Worm (Caenorhabditis elegans) whole organism, young adult: ENCODE results near the gene srh-19.
A peak's percentile ranks its signal among the peaks of the same experiment; 100 is the strongest.

Experiments used
- B0336.3 ChIP-seq: fragments of 200-800 bp; sonication (Bioruptor generic); IDR thresholded peaks from 2 replicates; pipeline ENCODE4 v1.3.6; 2022; ENCODE audit warnings: missing genetic modification characterization, missing compliant biosample characterization
- F22D6.2 ChIP-seq: sonication (generic microtip); optimal IDR thresholded peaks from 2 replicates; lab custom pipeline; 2016; ENCODE audit warnings: mild to moderate bottlenecking, missing genetic modification characterization, missing compliant biosample characterization
- F33H1.4 ChIP-seq: fragments of 200-800 bp; sonication (Bioruptor generic); IDR thresholded peaks from 2 replicates; pipeline ENCODE4 v1.3.6; 2022; ENCODE audit warnings: missing genetic modification reagents, missing genetic modification characterization, missing compliant biosample characterization
- F49E8.2 ChIP-seq: sonication (generic microtip); optimal IDR thresholded peaks from 3 replicates; lab custom pipeline; 2017; ENCODE audit warnings: missing genetic modification characterization, mild to moderate bottlenecking, missing compliant biosample characterization, antibody characterized with exemption, moderate library complexity; ENCODE audit not compliant: insufficient read depth
- F57C9.4 ChIP-seq: sonication (generic microtip); optimal IDR thresholded peaks from 2 replicates; lab custom pipeline; 2017; ENCODE audit warnings: mild to moderate bottlenecking, missing genetic modification characterization, missing compliant biosample characterization
- K11D2.4 ChIP-seq: fragments of 200-800 bp; sonication (Bioruptor generic); IDR thresholded peaks from 2 replicates; pipeline ENCODE4 v1.3.6; 2022; ENCODE audit warnings: missing genetic modification reagents, missing genetic modification characterization, missing compliant biosample characterization
- K12H6.12 ChIP-seq: fragments of 200-800 bp; sonication (Bioruptor generic); optimal IDR thresholded peaks from 2 replicates; lab custom pipeline; 2018; ENCODE audit warnings: mild to moderate bottlenecking, missing genetic modification characterization, missing compliant biosample characterization
- T26A5.8 ChIP-seq: sonication (generic microtip); optimal IDR thresholded peaks from 2 replicates; lab custom pipeline; 2016; ENCODE audit warnings: missing genetic modification characterization, missing compliant biosample characterization
- Y53F4B.3 ChIP-seq: fragments of 200-800 bp; sonication (Bioruptor generic); IDR thresholded peaks from 2 replicates; pipeline ENCODE4 v1.3.6; 2022; ENCODE audit warnings: missing genetic modification reagents, missing genetic modification characterization, missing compliant biosample characterization
- Y56A3A.18 ChIP-seq: fragments of 200-800 bp; sonication (Bioruptor generic); IDR thresholded peaks from 2 replicates; pipeline ENCODE4 v1.3.6; 2022; ENCODE audit warnings: missing genetic modification reagents, missing genetic modification characterization, missing compliant biosample characterization
- ama-1 ChIP-seq, 3 experiments: fragments of 150-350 bp in 1 of 3; sonication (generic microtip) in 2 of 3; optimal IDR thresholded peaks; 2 replicates each; lab custom pipeline; 2014 to 2018; ENCODE audit warnings: missing biosample characterization in 2 of 3, missing genetic modification characterization in 2 of 3, missing genetic modification reagents in 2 of 3
- atf-7 ChIP-seq: sonication (generic microtip); optimal IDR thresholded peaks from 2 replicates; lab custom pipeline; 2017; ENCODE audit warnings: mild to moderate bottlenecking, missing genetic modification characterization, missing compliant biosample characterization
- bed-2 ChIP-seq: fragments of 200-800 bp; sonication (Bioruptor generic); IDR thresholded peaks from 2 replicates; pipeline ENCODE4 v1.3.6; 2022; ENCODE audit warnings: missing genetic modification reagents, missing genetic modification characterization, missing compliant biosample characterization
- ceh-58 ChIP-seq: fragments of 200-800 bp; sonication (Bioruptor generic); IDR thresholded peaks from 2 replicates; pipeline ENCODE4 v1.3.6; 2022; ENCODE audit warnings: missing genetic modification characterization, missing compliant biosample characterization
- ceh-79 ChIP-seq: sonication (generic microtip); optimal IDR thresholded peaks from 2 replicates; lab custom pipeline; 2017; ENCODE audit warnings: mild to moderate bottlenecking, missing genetic modification characterization, missing compliant biosample characterization
- dox-1 ChIP-seq: fragments of 200-800 bp; sonication (Bioruptor generic); IDR thresholded peaks from 2 replicates; pipeline ENCODE4 v1.3.6; 2022; ENCODE audit warnings: missing genetic modification reagents, missing genetic modification characterization, missing compliant biosample characterization
- egl-18 ChIP-seq: fragments of 200-800 bp; sonication (Bioruptor generic); IDR thresholded peaks from 2 replicates; pipeline ENCODE4 v1.3.6; 2022; ENCODE audit warnings: missing genetic modification reagents, missing genetic modification characterization, missing compliant biosample characterization
- egrh-3 ChIP-seq: fragments of 200-800 bp; sonication (Bioruptor generic); IDR thresholded peaks from 2 replicates; pipeline ENCODE4 v1.3.6; 2022; ENCODE audit warnings: missing genetic modification reagents, missing genetic modification characterization, missing compliant biosample characterization
- fkh-3 ChIP-seq: sonication (generic microtip); optimal IDR thresholded peaks from 2 replicates; lab custom pipeline; 2016; ENCODE audit warnings: mild to moderate bottlenecking, missing genetic modification characterization, missing compliant biosample characterization
- gei-17 ChIP-seq: fragments of 200-800 bp; sonication (Bioruptor generic); optimal IDR thresholded peaks from 2 replicates; lab custom pipeline; 2018; ENCODE audit warnings: mild to moderate bottlenecking, missing genetic modification characterization, missing compliant biosample characterization
- hmg-20 ChIP-seq: fragments of 200-800 bp; sonication (Bioruptor generic); IDR thresholded peaks from 2 replicates; pipeline ENCODE4 v1.3.6; 2022; ENCODE audit warnings: missing genetic modification reagents, missing genetic modification characterization, missing compliant biosample characterization
- let-526 ChIP-seq: fragments of 200-800 bp; sonication (Bioruptor generic); IDR thresholded peaks from 2 replicates; pipeline ENCODE4 v1.3.6; 2022; ENCODE audit warnings: missing genetic modification reagents, missing genetic modification characterization, missing compliant biosample characterization
- lin-35 ChIP-seq, 3 experiments: fragments of 150-350 bp in 2 of 3; sonication (generic microtip) in 1 of 3; optimal IDR thresholded peaks; 2 replicates each; lab custom pipeline; 2014 to 2018; ENCODE audit warnings: missing biosample characterization in 3 of 3, missing genetic modification characterization in 3 of 3, missing genetic modification reagents in 3 of 3
- lin-54 ChIP-seq: fragments of 200-800 bp; sonication (Bioruptor generic); optimal IDR thresholded peaks from 2 replicates; lab custom pipeline; 2018; ENCODE audit warnings: mild to moderate bottlenecking, missing genetic modification characterization, missing compliant biosample characterization
- lir-1 ChIP-seq: fragments of 200-800 bp; sonication (Bioruptor generic); conservative IDR thresholded peaks from 2 replicates; pipeline ENCODE4 v1.3.6; 2022; ENCODE audit warnings: missing genetic modification reagents, missing genetic modification characterization, missing compliant biosample characterization
- madf-6 ChIP-seq: fragments of 200-800 bp; sonication (Bioruptor generic); IDR thresholded peaks from 2 replicates; pipeline ENCODE4 v1.3.6; 2022; ENCODE audit warnings: missing genetic modification reagents, missing genetic modification characterization, missing compliant biosample characterization
- mxl-1 ChIP-seq: sonication (generic microtip); optimal IDR thresholded peaks from 2 replicates; lab custom pipeline; 2016; ENCODE audit warnings: missing genetic modification characterization, missing compliant biosample characterization
- nfya-2 ChIP-seq: fragments of 200-800 bp; sonication (Bioruptor generic); IDR thresholded peaks from 2 replicates; pipeline ENCODE4 v1.3.6; 2022; ENCODE audit warnings: missing genetic modification reagents, missing genetic modification characterization, missing compliant biosample characterization
- nfyb-1 ChIP-seq: fragments of 200-800 bp; sonication (Bioruptor generic); IDR thresholded peaks from 2 replicates; pipeline ENCODE4 v1.3.6; 2022; ENCODE audit warnings: missing genetic modification reagents, missing genetic modification characterization, missing compliant biosample characterization
- nhr-120 ChIP-seq: fragments of 200-800 bp; sonication (Bioruptor generic); IDR thresholded peaks from 2 replicates; pipeline ENCODE4 v1.3.6; 2022; ENCODE audit warnings: missing genetic modification characterization, missing compliant biosample characterization
- nhr-27 ChIP-seq: fragments of 200-800 bp; sonication (Bioruptor generic); optimal IDR thresholded peaks from 2 replicates; lab custom pipeline; 2018; ENCODE audit warnings: mild to moderate bottlenecking, missing genetic modification characterization, moderate library complexity, missing compliant biosample characterization
- pbrm-1 ChIP-seq: fragments of 200-800 bp; sonication (Bioruptor generic); IDR thresholded peaks from 2 replicates; pipeline ENCODE4 v1.3.6; 2022; ENCODE audit warnings: missing genetic modification reagents, missing genetic modification characterization, missing compliant biosample characterization
- rcor-1 ChIP-seq: fragments of 200-800 bp; sonication (Bioruptor generic); IDR thresholded peaks from 2 replicates; pipeline ENCODE4 v1.3.6; 2022; ENCODE audit warnings: missing genetic modification reagents, missing genetic modification characterization, missing compliant biosample characterization
- rpc-1 ChIP-seq, 2 experiments: fragments of 150-350 bp in 1 of 2; sonication (generic microtip) in 1 of 2; optimal IDR thresholded peaks; 2 replicates each; lab custom pipeline; 2014 to 2018; ENCODE audit warnings: missing biosample characterization in 1 of 2, missing genetic modification characterization in 1 of 2, missing genetic modification reagents in 1 of 2, missing genotype in 1 of 2
- sea-2 ChIP-seq: fragments of 200-800 bp; sonication (Bioruptor generic); IDR thresholded peaks from 2 replicates; pipeline ENCODE4 v1.3.6; 2022; ENCODE audit warnings: missing genetic modification characterization, missing compliant biosample characterization
- snpc-4 ChIP-seq, 5 experiments: fragments of 150-350 bp in 1 of 5; sonication (generic microtip) in 4 of 5; optimal IDR thresholded peaks; 2 replicates each; lab custom pipeline; 2014 to 2018; ENCODE audit warnings: missing genetic modification characterization in 5 of 5, missing biosample characterization in 3 of 5, antibody characterized with exemption in 2 of 5, mild to moderate bottlenecking in 2 of 5, missing compliant biosample characterization in 2 of 5, missing genotype in 2 of 5, moderate library complexity in 2 of 5, missing genetic modification reagents in 1 of 5
- somi-1 ChIP-seq: fragments of 200-800 bp; sonication (Bioruptor generic); optimal IDR thresholded peaks from 2 replicates; lab custom pipeline; 2018; ENCODE audit warnings: mild to moderate bottlenecking, missing genetic modification characterization, missing compliant biosample characterization
- tbx-9 ChIP-seq: sonication (generic microtip); optimal IDR thresholded peaks from 2 replicates; lab custom pipeline; 2016; ENCODE audit warnings: borderline replicate concordance, missing genetic modification characterization, inconsistent platforms, missing compliant biosample characterization
- tlf-1 ChIP-seq: fragments of 200-800 bp; sonication (Bioruptor generic); optimal IDR thresholded peaks from 2 replicates; lab custom pipeline; 2018; ENCODE audit warnings: mild to moderate bottlenecking, missing genetic modification characterization, missing compliant biosample characterization
- unc-130 ChIP-seq: sonication (generic microtip); optimal IDR thresholded peaks from 2 replicates; lab custom pipeline; 2016; ENCODE audit warnings: missing genetic modification reagents, missing genetic modification characterization, missing compliant biosample characterization
- zim-3 ChIP-seq: sonication (generic microtip); optimal IDR thresholded peaks from 2 replicates; lab custom pipeline; 2017; ENCODE audit warnings: mild to moderate bottlenecking, missing genetic modification characterization, moderate library complexity, missing compliant biosample characterization
- ztf-26 ChIP-seq: sonication (generic microtip); optimal IDR thresholded peaks from 2 replicates; lab custom pipeline; 2017; ENCODE audit warnings: missing genetic modification characterization, missing compliant biosample characterization
- ztf-28 ChIP-seq: fragments of 200-800 bp; sonication (Bioruptor generic); IDR thresholded peaks from 2 replicates; pipeline ENCODE4 v1.3.6; 2022; ENCODE audit warnings: missing genetic modification reagents, missing genetic modification characterization, missing compliant biosample characterization

srh-19 gene

ce11 chrX:1395793-1396192 is 17.2 kb upstream of the srh-19 start (continued):
- no peak for TF ChIP-seq rpc-1 (optimal IDR thresholded peaks at IDR 0.05; lab: Kevin White, UChicago)
- TF ChIP-seq rpc-1 (tag; optimal IDR thresholded peaks at IDR 0.05; lab: Kevin White, UChicago): no peak
- TF ChIP-seq ceh-58 (GFP tag; lab: Robert Waterston, UW): no peak
- no peak for TF ChIP-seq nhr-27
- TF ChIP-seq F57C9.4 (tag; lab: Kevin White, UChicago): no peak
- TF ChIP-seq T26A5.8 (tag; lab: Kevin White, UChicago): no peak
- no peak for TF ChIP-seq ztf-26 (tag; lab: Kevin White, UChicago)
- TF ChIP-seq lin-35 (GFP tag; optimal IDR thresholded peaks at IDR 0.05; lab: Kevin White, UChicago): no peak
- no peak for TF ChIP-seq gei-17 (GFP tag; lab: Kevin White, UChicago)
- TF ChIP-seq K11D2.4 (GFP tag; lab: Robert Waterston, UW): 0 out of 2 replicates have a peak, but pooled peaks have one; percentile 32
- no peak for TF ChIP-seq hmg-20
- no peak for TF ChIP-seq nhr-120 (GFP tag; lab: Robert Waterston, UW)
- no peak for TF ChIP-seq ceh-79 (tag; lab: Kevin White, UChicago)
- TF ChIP-seq F49E8.2 (tag; lab: Kevin White, UChicago): no peak
- TF ChIP-seq Y53F4B.3 (GFP tag; lab: Robert Waterston, UW): no peak
- no peak for TF ChIP-seq unc-130 (GFP tag; lab: Kevin White, UChicago)
- no peak for TF ChIP-seq Y56A3A.18 (GFP tag; lab: Robert Waterston, UW)
- TF ChIP-seq nfyb-1: no peak
- no peak for TF ChIP-seq snpc-4 (GFP tag; optimal IDR thresholded peaks at IDR 0.05; lab: Kevin White, UChicago)
- no peak for TF ChIP-seq snpc-4 (tag; optimal IDR thresholded peaks at IDR 0.05; lab: Kevin White, UChicago)
- TF ChIP-seq F33H1.4 (GFP tag; lab: Robert Waterston, UW): no peak
- TF ChIP-seq egrh-3 (GFP tag; lab: Robert Waterston, UW): no peak
- no peak for TF ChIP-seq ztf-28
- no peak for TF ChIP-seq mxl-1 (tag; lab: Kevin White, UChicago)
- TF ChIP-seq F22D6.2 (tag; lab: Kevin White, UChicago): no peak
- TF ChIP-seq lin-54: no peak
- TF ChIP-seq atf-7 (tag; lab: Kevin White, UChicago): peak; percentile 51
- TF ChIP-seq let-526 (GFP tag; lab: Robert Waterston, UW): no peak
- no peak for TF ChIP-seq ama-1 (optimal IDR thresholded peaks at IDR 0.05; lab: Kevin White, UChicago)
- TF ChIP-seq ama-1 (GFP tag; optimal IDR thresholded peaks at IDR 0.05; lab: Kevin White, UChicago): no peak
- TF ChIP-seq tlf-1 (GFP tag; lab: Kevin White, UChicago): no peak
- TF ChIP-seq zim-3 (tag; lab: Kevin White, UChicago): no peak
- TF ChIP-seq madf-6: no peak
- TF ChIP-seq somi-1 (GFP tag; lab: Kevin White, UChicago): peak; percentile 38
- no peak for TF ChIP-seq fkh-3 (tag; lab: Kevin White, UChicago)
- no peak for TF ChIP-seq B0336.3
- TF ChIP-seq K12H6.12 (tag; lab: Kevin White, UChicago): peak; percentile 30
- 0 out of 2 replicates have a peak, but pooled peaks have one; percentile 8 for TF ChIP-seq lir-1 (GFP tag; lab: Robert Waterston, UW)
- TF ChIP-seq egl-18: no peak
- no peak for TF ChIP-seq tbx-9
- TF ChIP-seq sea-2 (GFP tag; lab: Robert Waterston, UW): no peak
- TF ChIP-seq nfya-2 (GFP tag; lab: Robert Waterston, UW): no peak
- no peak for TF ChIP-seq rcor-1 (GFP tag; lab: Robert Waterston, UW)
- TF ChIP-seq pbrm-1 (GFP tag; lab: Robert Waterston, UW): no peak
- no peak for TF ChIP-seq bed-2 (GFP tag; lab: Robert Waterston, UW)
- TF ChIP-seq dox-1 (GFP tag; lab: Robert Waterston, UW): no peak
